Worm (Caenorhabditis elegans) whole organism, young adult: ENCODE data around the gene pus-1.

ENCODE experiments used
- efl-1 ChIP-seq: fragments of 150-350 bp; optimal IDR thresholded peaks from 2 replicates; lab custom pipeline; 2014; ENCODE audit warnings: missing biosample characterization, missing genetic modification reagents, missing genetic modification characterization
- ets-4 ChIP-seq: fragments of 200-800 bp; sonication (Bioruptor generic); optimal IDR thresholded peaks from 2 replicates; lab custom pipeline; 2018; ENCODE audit warnings: mild to moderate bottlenecking, missing genetic modification characterization, missing compliant biosample characterization
- pha-4 ChIP-seq: fragments of 150-350 bp; sonication (generic microtip); optimal IDR thresholded peaks from 2 replicates; lab custom pipeline; 2014; ENCODE audit warnings: missing biosample characterization, missing genetic modification reagents, missing genetic modification characterization
- rec-8 ChIP-seq, 2 experiments: sonication (generic microtip); optimal IDR thresholded peaks; 2 replicates each; lab custom pipeline; 2016; ENCODE audit warnings: mild to moderate bottlenecking in 2 of 2, missing genetic modification characterization in 2 of 2, missing genetic modification reagents in 2 of 2, missing genotype in 2 of 2, missing biosample characterization in 1 of 2, missing compliant biosample characterization in 1 of 2, moderate library complexity in 1 of 2
- sea-2 ChIP-seq: fragments of 200-800 bp; sonication (Bioruptor generic); IDR thresholded peaks from 2 replicates; pipeline ENCODE4 v1.3.6; 2022; ENCODE audit warnings: missing genetic modification characterization, missing compliant biosample characterization
- unc-130 ChIP-seq: sonication (generic microtip); optimal IDR thresholded peaks from 2 replicates; lab custom pipeline; 2016; ENCODE audit warnings: missing genetic modification reagents, missing genetic modification characterization, missing compliant biosample characterization

ce11 chrV:16779281-16779597 is 15.5 kb downstream of the pus-1 start:
- no peak for TF ChIP-seq pha-4 (tag; lab: Kevin White, UChicago)
- TF ChIP-seq rec-8 (tag; optimal IDR thresholded peaks at IDR 0.05; lab: Kevin White, UChicago) = no peak
- TF ChIP-seq ets-4 (GFP tag; lab: Kevin White, UChicago) = no peak
- no peak for TF ChIP-seq efl-1
- TF ChIP-seq sea-2 = no peak
- TF ChIP-seq unc-130 = no peak
